Worm (Caenorhabditis elegans): ENCODE measurements around the gene aat-4.

The aat-4 gene

ce11 chrIV:6275671-6276209 lies at the start of gene aat-4, which contains the start of gene T13A10.1:
TSS of gene aat-4 (minus strand) at chrIV:6275721.
TSS of gene T13A10.1 (plus strand) at chrIV:6276081.
- TF ChIP-seq grh-1 (GFP tag; IDR thresholded peaks at IDR 0.05) (no peak), tlp-1 (tag; optimal IDR thresholded peaks at IDR 0.05) (peak; percentile 39), ces-1 (GFP tag; optimal IDR thresholded peaks at IDR 0.05) (no peak), efl-3 (GFP tag; optimal IDR thresholded peaks at IDR 0.05) (no peak), elt-2 (tag; optimal IDR thresholded peaks at IDR 0.05) (peak; percentile 55), pqm-1 (tag; optimal IDR thresholded peaks at IDR 0.05) (peak; percentile 65), unc-62 (GFP tag; optimal IDR thresholded peaks at IDR 0.05) (no peak), nhr-19 (GFP tag; conservative IDR thresholded peaks at IDR 0.05) (no peak), snpc-4 (tag; optimal IDR thresholded peaks at IDR 0.05) (no peak), unc-98 (GFP tag; IDR thresholded peaks at IDR 0.05) (no peak)

ce11 chrIV:6323654-6324224 lies 48.2 kb upstream of the aat-4 start, which contains the start of gene sqd-1:
TSS of gene sqd-1 (plus strand) at chrIV:6324174.
- TF ChIP-seq Y116A8C.19 (tag; optimal IDR thresholded peaks at IDR 0.05; ENCODE audit: borderline replicate concordance) (peak; percentile 8), dpl-1 (GFP tag; optimal IDR thresholded peaks at IDR 0.05) (peak; percentile 86 to 88 (median 88)), lin-15B (tag; optimal IDR thresholded peaks at IDR 0.05) (peak; percentile 95), lin-35 (GFP tag; optimal IDR thresholded peaks at IDR 0.05) (peak; percentile 89 to 94), lin-14 (GFP tag; optimal IDR thresholded peaks at IDR 0.05) (peak; percentile 95), pag-3 (tag; optimal IDR thresholded peaks at IDR 0.05; ENCODE audit: borderline replicate concordance, insufficient read depth) (no peak), nhr-71 (tag; optimal IDR thresholded peaks at IDR 0.05) (peak; percentile 99), C34B4.2 (tag; optimal IDR thresholded peaks at IDR 0.05) (peak; percentile 85), unc-98 (GFP tag; IDR thresholded peaks at IDR 0.05) (peak; percentile 67; the same call in 1 of the 2 replicates), pqm-1 (tag; optimal IDR thresholded peaks at IDR 0.05) (no peak), unc-62 (GFP tag; optimal IDR thresholded peaks at IDR 0.05) (no peak), efl-1 (optimal IDR thresholded peaks at IDR 0.05) (peak; percentile 94 to 95), efl-1 (GFP tag; optimal IDR thresholded peaks at IDR 0.05 in 1 of 2) (peak; percentile 87 to 99), efl-3 (GFP tag; optimal IDR thresholded peaks at IDR 0.05) (peak; percentile 74), ceh-88 (GFP tag; IDR thresholded peaks at IDR 0.05) (peak; percentile 93), pax-3 (tag; optimal IDR thresholded peaks at IDR 0.05) (peak; percentile 95), C04F5.9 (tag; optimal IDR thresholded peaks at IDR 0.05) (peak; percentile 92), dsc-1 (tag; optimal IDR thresholded peaks at IDR 0.05) (peak; percentile 97), xbp-1 (tag; optimal IDR thresholded peaks at IDR 0.05) (peak; percentile 97), hlh-4 (tag; optimal IDR thresholded peaks at IDR 0.05) (no peak), blmp-1 (tag; optimal IDR thresholded peaks at IDR 0.05) (peak; percentile 77), grh-1 (GFP tag; IDR thresholded peaks at IDR 0.05) (peak; percentile 97), aha-1 (tag; optimal IDR thresholded peaks at IDR 0.05) (peak; percentile 84), ceh-90 (tag; optimal IDR thresholded peaks at IDR 0.05) (peak; percentile 70), ceh-63 (GFP tag; optimal IDR thresholded peaks at IDR 0.05) (peak; percentile 93), egl-13 (tag; optimal IDR thresholded peaks at IDR 0.05) (peak; percentile 96), ztf-11 (tag; optimal IDR thresholded peaks at IDR 0.05) (peak in 1 of 2 experiments; percentile 97), elt-3 (tag; optimal IDR thresholded peaks at IDR 0.05) (peak in 5 of 6 experiments; percentile 74 to 94 (median 86)), elt-2 (tag; optimal IDR thresholded peaks at IDR 0.05) (peak; percentile 88), ztf-4 (tag; optimal IDR thresholded peaks at IDR 0.05) (peak; percentile 95), rnt-1 (tag; optimal IDR thresholded peaks at IDR 0.05) (peak; percentile 98), nhr-85 (tag) (peak; percentile 98), alr-1 (tag; optimal IDR thresholded peaks at IDR 0.05; ENCODE audit: borderline replicate concordance) (no peak), ets-5 (GFP tag; IDR thresholded peaks at IDR 0.05) (0 out of 2 replicates have a peak, but pooled peaks have one; percentile 13), nhr-20 (tag; optimal IDR thresholded peaks at IDR 0.05) (peak; percentile 98), mef-2 (tag; optimal IDR thresholded peaks at IDR 0.05) (peak; percentile 92), nhr-84 (tag; optimal IDR thresholded peaks at IDR 0.05) (no peak), zag-1 (tag; optimal IDR thresholded peaks at IDR 0.05) (peak; percentile 8), C16A3.4 (tag; optimal IDR thresholded peaks at IDR 0.05) (peak; percentile 96), lir-3 (tag; optimal IDR thresholded peaks at IDR 0.05; ENCODE audit: poor library complexity) (peak; percentile 93), mep-1 (tag; optimal IDR thresholded peaks at IDR 0.05) (peak; percentile 95), hlh-17 (GFP tag; optimal IDR thresholded peaks at IDR 0.05; ENCODE audit: borderline replicate concordance) (no peak), unc-86 (tag; optimal IDR thresholded peaks at IDR 0.05) (peak; percentile 97), sptf-1 (tag; optimal IDR thresholded peaks at IDR 0.05) (no peak)

Data from whole organism, L1 larva.